ENCODE assay signal across 2 fruit fly cellular contexts in the genomic region with DNA sequence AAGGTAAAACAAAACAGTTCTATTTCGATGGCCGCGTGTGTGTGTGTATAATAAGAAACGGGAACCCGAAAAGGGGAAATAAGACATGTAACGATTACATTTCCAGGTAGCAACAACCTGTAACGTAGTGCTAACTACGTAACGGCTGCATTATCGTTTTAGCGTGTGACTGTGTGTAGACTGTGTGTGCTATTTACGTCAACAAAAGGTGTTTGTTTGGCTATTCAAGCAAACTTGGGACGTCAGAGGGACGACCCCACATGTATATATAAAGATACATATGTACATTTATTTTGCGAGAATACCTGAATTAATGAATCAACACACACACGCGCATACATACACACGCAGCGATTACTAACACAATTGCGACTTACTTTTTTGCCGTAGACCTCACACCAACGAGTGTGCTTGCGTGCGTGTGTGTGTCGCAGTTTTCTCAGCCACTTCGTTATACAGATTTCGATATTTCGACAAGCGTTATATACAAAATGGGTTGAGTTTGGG.
TF ChIP-seq lines count a peak whose summit lies in the region.

No protein-coding gene starts in this region.

TF ChIP-seq in whole organism, embryonic, 481 proteins besides CTCF, POLR2A, EP300 and RAD21 (continued from another document and continues in another):
- TF ChIP-seq pros (GFP tag; optimal IDR thresholded peaks at IDR 0.05; lab: Kevin White, UChicago) (peak; percentile 32), sob (GFP tag; IDR thresholded peaks at IDR 0.05; lab: Robert Waterston, UW) (0 out of 2 replicates have a peak, but pooled peaks have one; percentile 67), HHEX (GFP tag; optimal IDR thresholded peaks at IDR 0.05; lab: Kevin White, UChicago) (peak; percentile 14), Dad (GFP tag; optimal IDR thresholded peaks at IDR 0.05; lab: Kevin White, UChicago) (peak; percentile 36), Atf-2 (GFP tag; optimal IDR thresholded peaks at IDR 0.05; lab: Kevin White, UChicago) (peak; percentile 43), eve (GFP tag; optimal IDR thresholded peaks at IDR 0.05; lab: Kevin White, UChicago) (peak in 1 of 2 experiments; percentile 80), br (optimal IDR thresholded peaks at IDR 0.05; lab: Kevin White, UChicago) (no peak), aop (GFP tag; IDR thresholded peaks at IDR 0.05; lab: Robert Waterston, UW) (no peak), nau (GFP tag; optimal IDR thresholded peaks at IDR 0.05; lab: Kevin White, UChicago) (peak; percentile 20), CG16779 (GFP tag; IDR thresholded peaks at IDR 0.05; lab: Robert Waterston, UW) (0 out of 2 replicates have a peak, but pooled peaks have one; percentile 38), dm (GFP tag; optimal IDR thresholded peaks at IDR 0.05; lab: Kevin White, UChicago) (no peak), CG7987 (GFP tag; optimal IDR thresholded peaks at IDR 0.05; lab: Kevin White, UChicago) (peak; percentile 8), Fer1 (GFP tag; optimal IDR thresholded peaks at IDR 0.05; lab: Kevin White, UChicago) (peak; percentile 55), pan (optimal IDR thresholded peaks at IDR 0.05; lab: Kevin White, UChicago) (no peak), pan (GFP tag; optimal IDR thresholded peaks at IDR 0.05 in 1 of 2, IDR thresholded peaks at IDR 0.05 in 1 of 2) (no peak), danr (GFP tag; IDR thresholded peaks at IDR 0.05; lab: Robert Waterston, UW) (peak; percentile 34; the same call in 1 of the 2 replicates), CG9727 (GFP tag; optimal IDR thresholded peaks at IDR 0.05; lab: Kevin White, UChicago) (peak; percentile 64), CG3281 (GFP tag; optimal IDR thresholded peaks at IDR 0.05; lab: Kevin White, UChicago) (peak; percentile 21), bbx (GFP tag; IDR thresholded peaks at IDR 0.05; lab: Robert Waterston, UW; ENCODE audit: partially characterized antibody) (no peak), sug (tag; optimal IDR thresholded peaks at IDR 0.05; lab: Kevin White, UChicago) (peak; percentile 24), lbe (GFP tag; optimal IDR thresholded peaks at IDR 0.05; lab: Kevin White, UChicago) (peak; percentile 11), ind (GFP tag; optimal IDR thresholded peaks at IDR 0.05; lab: Kevin White, UChicago) (no peak), CG4820 (GFP tag; optimal IDR thresholded peaks at IDR 0.05; lab: Kevin White, UChicago) (no peak), CG3407 (GFP tag; optimal IDR thresholded peaks at IDR 0.05; lab: Kevin White, UChicago) (no peak), pb (GFP tag; optimal IDR thresholded peaks at IDR 0.05; lab: Kevin White, UChicago) (peak; percentile 31), CG4617 (GFP tag; optimal IDR thresholded peaks at IDR 0.05; lab: Kevin White, UChicago; ENCODE audit: borderline replicate concordance) (no peak), CG13894 (tag; optimal IDR thresholded peaks at IDR 0.05; lab: Kevin White, UChicago) (peak; percentile 25), Atf6 (GFP tag; IDR thresholded peaks at IDR 0.05; lab: Robert Waterston, UW) (peak; percentile 69), abd-A (tag; optimal IDR thresholded peaks at IDR 0.05; lab: Kevin White, UChicago) (peak; percentile 26), sim (GFP tag; IDR thresholded peaks at IDR 0.05; lab: Robert Waterston, UW) (no peak), ap (GFP tag; IDR thresholded peaks at IDR 0.05; lab: Robert Waterston, UW) (no peak), MTF-1 (GFP tag; optimal IDR thresholded peaks at IDR 0.05; lab: Kevin White, UChicago; ENCODE audit: borderline replicate concordance) (peak; percentile 2), da (GFP tag; optimal IDR thresholded peaks at IDR 0.05; lab: Kevin White, UChicago) (no peak), CkIIα-i1 (GFP tag; IDR thresholded peaks at IDR 0.05; lab: Robert Waterston, UW) (no peak), NK7.1 (GFP tag; optimal IDR thresholded peaks at IDR 0.05; lab: Kevin White, UChicago) (peak; percentile 16), CG4360 (GFP tag; IDR thresholded peaks at IDR 0.05; lab: Robert Waterston, UW) (no peak), Dfd (GFP tag; optimal IDR thresholded peaks at IDR 0.05; lab: Kevin White, UChicago) (no peak), CG10274 (GFP tag; optimal IDR thresholded peaks at IDR 0.05; lab: Kevin White, UChicago) (peak; percentile 21), Adf1 (GFP tag; IDR thresholded peaks at IDR 0.05; lab: Robert Waterston, UW) (peak; percentile 8; the same call in 1 of the 2 replicates), CG32772 (GFP tag; IDR thresholded peaks at IDR 0.05; lab: Robert Waterston, UW) (peak; percentile 24; the same call in 1 of the 2 replicates), CG1233 (GFP tag; optimal IDR thresholded peaks at IDR 0.05; lab: Kevin White, UChicago) (peak; percentile 18), Dip3 (GFP tag; optimal IDR thresholded peaks at IDR 0.05; lab: Kevin White, UChicago) (peak; percentile 13), z (GFP tag; IDR thresholded peaks at IDR 0.05; lab: Robert Waterston, UW) (no peak), CG9797 (GFP tag; optimal IDR thresholded peaks at IDR 0.05; lab: Kevin White, UChicago) (no peak), PHDP (tag; optimal IDR thresholded peaks at IDR 0.05; lab: Kevin White, UChicago) (peak; percentile 48), vfl (GFP tag; optimal IDR thresholded peaks at IDR 0.05; lab: Kevin White, UChicago) (peak; percentile 30), HLH3B (GFP tag; IDR thresholded peaks at IDR 0.05; lab: Robert Waterston, UW) (peak; percentile 14; the same call in 1 of the 2 replicates), CG11093 (GFP tag; IDR thresholded peaks at IDR 0.05; lab: Robert Waterston, UW) (no peak), CG3838 (GFP tag; optimal IDR thresholded peaks at IDR 0.05; lab: Kevin White, UChicago) (no peak), CG15479 (GFP tag; optimal IDR thresholded peaks at IDR 0.05; lab: Kevin White, UChicago) (peak; percentile 83), CG18476 (GFP tag; optimal IDR thresholded peaks at IDR 0.05; lab: Kevin White, UChicago) (peak; percentile 19), CG4282 (GFP tag; optimal IDR thresholded peaks at IDR 0.05; lab: Kevin White, UChicago) (peak; percentile 36), CG13123 (GFP tag; optimal IDR thresholded peaks at IDR 0.05; lab: Kevin White, UChicago) (no peak), ATbp (GFP tag; optimal IDR thresholded peaks at IDR 0.05; lab: Kevin White, UChicago) (peak; percentile 14), Fer3 (tag; optimal IDR thresholded peaks at IDR 0.05; lab: Kevin White, UChicago) (peak; percentile 11), CG12659 (GFP tag; optimal IDR thresholded peaks at IDR 0.05; lab: Kevin White, UChicago) (peak; percentile 4), B-H2 (GFP tag; optimal IDR thresholded peaks at IDR 0.05; lab: Kevin White, UChicago) (peak; percentile 28), CG10543 (GFP tag; optimal IDR thresholded peaks at IDR 0.05; lab: Kevin White, UChicago) (peak; percentile 48), CG34422 (GFP tag; IDR thresholded peaks at IDR 0.05; lab: Robert Waterston, UW) (0 out of 3 replicates have a peak, but pooled peaks have one; percentile 29), pzg (GFP tag; optimal IDR thresholded peaks at IDR 0.05; lab: Kevin White, UChicago) (peak; percentile 8), CG12769 (tag; optimal IDR thresholded peaks at IDR 0.05; lab: Kevin White, UChicago) (peak; percentile 86)

TF ChIP-seq in whole organism, prepupa, 60 proteins besides CTCF, POLR2A, EP300 and RAD21 (continued from another document):
- TF ChIP-seq esn (GFP tag; optimal IDR thresholded peaks at IDR 0.05; lab: Kevin White, UChicago): no peak
- no peak for TF ChIP-seq fd85E (GFP tag; optimal IDR thresholded peaks at IDR 0.05; lab: Kevin White, UChicago)
- TF ChIP-seq vri (GFP tag; optimal IDR thresholded peaks at IDR 0.05; lab: Kevin White, UChicago): peak; percentile 48
- no peak for TF ChIP-seq CG8319 (GFP tag; optimal IDR thresholded peaks at IDR 0.05; lab: Kevin White, UChicago)
- TF ChIP-seq Hr4 (GFP tag; optimal IDR thresholded peaks at IDR 0.05; lab: Kevin White, UChicago): no peak
- TF ChIP-seq CG7368 (GFP tag; optimal IDR thresholded peaks at IDR 0.05; lab: Kevin White, UChicago): peak; percentile 5
- no peak for TF ChIP-seq Ets21C (GFP tag; optimal IDR thresholded peaks at IDR 0.05; lab: Kevin White, UChicago)
- TF ChIP-seq cyc (GFP tag; optimal IDR thresholded peaks at IDR 0.05; lab: Kevin White, UChicago): peak; percentile 7
